Worm (Caenorhabditis elegans) whole organism, L4/young adult: ENCODE data around the gene F53F4.16.

Experiments used
- W03F9.2 ChIP-seq: fragments of 150-350 bp; optimal IDR thresholded peaks from 2 replicates; lab custom pipeline; 2014; ENCODE audit warnings: missing biosample characterization, missing genetic modification characterization
- him-1 ChIP-seq: sonication (generic microtip); optimal IDR thresholded peaks from 2 replicates; lab custom pipeline; 2016; ENCODE audit warnings: missing genotype, missing genetic modification reagents, missing genetic modification characterization, missing compliant biosample characterization

- no peak for TF ChIP-seq him-1 (tag; lab: Kevin White, UChicago)
- TF ChIP-seq W03F9.2 (tag; lab: Kevin White, UChicago), result no peak
Measured at ce11 chrV:13571714-13572258, 49.8 kb downstream of the F53F4.16 start, which contains the start of gene C50B8.4.
